Worm (Caenorhabditis elegans) whole organism, L4 larva: ENCODE data around the gene ZK742.6.
A peak's percentile ranks its signal among the peaks of the same experiment; 100 is the strongest.

Experiments used
- F10B5.3 ChIP-seq: sonication (generic microtip); optimal IDR thresholded peaks from 2 replicates; lab custom pipeline; 2016; ENCODE audit warnings: mild to moderate bottlenecking, missing genetic modification characterization, missing compliant biosample characterization
- F26F4.8 ChIP-seq: fragments of 200-800 bp; sonication (Bioruptor generic); conservative IDR thresholded peaks from 2 replicates; pipeline ENCODE4 v1.3.6; 2022; ENCODE audit warnings: missing genetic modification characterization, missing compliant biosample characterization
- F49E8.2 ChIP-seq: sonication (generic microtip); optimal IDR thresholded peaks from 2 replicates; lab custom pipeline; 2016; ENCODE audit warnings: missing compliant biosample characterization, mild to moderate bottlenecking, missing genetic modification characterization, borderline replicate concordance
- T20F7.1 ChIP-seq: fragments of 200-800 bp; sonication (Bioruptor generic); optimal IDR thresholded peaks from 2 replicates; lab custom pipeline; 2018; ENCODE audit warnings: mild to moderate bottlenecking, missing genetic modification characterization, missing compliant biosample characterization
- Y105C5A.15 ChIP-seq: fragments of 200-800 bp; sonication (Bioruptor generic); IDR thresholded peaks from 2 replicates; pipeline ENCODE4 v1.3.6; 2022; ENCODE audit warnings: missing genetic modification characterization, missing compliant biosample characterization
- aha-1 ChIP-seq: fragments of 150-350 bp; peaks from one replicate; lab custom pipeline; 2014; ENCODE audit warnings: missing biosample characterization, missing genetic modification characterization
- aly-2 ChIP-seq: sonication (generic microtip); optimal IDR thresholded peaks from 2 replicates; lab custom pipeline; 2018; ENCODE audit warnings: missing biosample characterization, missing genetic modification characterization
- ama-1 ChIP-seq: fragments of 150-350 bp; optimal IDR thresholded peaks from 2 replicates; lab custom pipeline; 2014; ENCODE audit warnings: inconsistent platforms, mixed read lengths
- attf-4 ChIP-seq: sonication (generic microtip); optimal IDR thresholded peaks from 3 replicates; lab custom pipeline; 2017; ENCODE audit warnings: missing biosample characterization, missing genetic modification characterization
- ceh-28 ChIP-seq: fragments of 150-350 bp; optimal IDR thresholded peaks from 2 replicates; lab custom pipeline; 2014; ENCODE audit warnings: missing biosample characterization, missing genetic modification reagents, missing genetic modification characterization
- ceh-44 ChIP-seq: fragments of 200-800 bp; sonication (Bioruptor generic); IDR thresholded peaks from 2 replicates; pipeline ENCODE4 v1.3.6; 2022; ENCODE audit warnings: missing genetic modification reagents, missing genetic modification characterization, missing compliant biosample characterization
- ceh-62 ChIP-seq: sonication (generic microtip); optimal IDR thresholded peaks from 2 replicates; lab custom pipeline; 2017; ENCODE audit warnings: missing biosample characterization, missing genetic modification characterization
- ceh-82 ChIP-seq: sonication (generic microtip); optimal IDR thresholded peaks from 2 replicates; lab custom pipeline; 2017; ENCODE audit warnings: missing biosample characterization, missing genetic modification characterization
- daf-16 ChIP-seq, 3 experiments: sonication (generic microtip); optimal IDR thresholded peaks; 2 replicates each; lab custom pipeline; 2016 to 2017; ENCODE audit warnings: missing genetic modification characterization in 3 of 3, missing genetic modification reagents in 3 of 3, mild to moderate bottlenecking in 2 of 3, missing compliant biosample characterization in 2 of 3, missing biosample characterization in 1 of 3, moderate library complexity in 1 of 3
- daf-19 ChIP-seq: fragments of 200-800 bp; sonication (Bioruptor generic); conservative IDR thresholded peaks from 2 replicates; pipeline ENCODE4 v1.3.6; 2022; ENCODE audit warnings: missing genetic modification characterization, missing compliant biosample characterization
- daf-8 ChIP-seq: fragments of 200-800 bp; sonication (Bioruptor generic); IDR thresholded peaks from 2 replicates; pipeline ENCODE4 v1.3.6; 2022; ENCODE audit warnings: missing genetic modification characterization, missing compliant biosample characterization
- dmd-6 ChIP-seq: fragments of 200-800 bp; sonication (Bioruptor generic); IDR thresholded peaks from 2 replicates; pipeline ENCODE4 v1.3.6; 2022; ENCODE audit warnings: missing genetic modification reagents, missing genetic modification characterization, missing compliant biosample characterization
- dmd-8 ChIP-seq: fragments of 200-800 bp; sonication (Bioruptor generic); IDR thresholded peaks from 2 replicates; pipeline ENCODE4 v1.3.6; 2022; ENCODE audit warnings: missing genetic modification characterization, missing compliant biosample characterization
- egl-27 ChIP-seq: sonication (generic microtip); optimal IDR thresholded peaks from 3 replicates; lab custom pipeline; 2017; ENCODE audit warnings: missing biosample characterization, missing genetic modification reagents, missing genetic modification characterization
- hlh-11 ChIP-seq: fragments of 200-800 bp; sonication (Bioruptor generic); optimal IDR thresholded peaks from 2 replicates; lab custom pipeline; 2018; ENCODE audit warnings: mild to moderate bottlenecking, missing genetic modification characterization, missing compliant biosample characterization
- hmg-1.1 ChIP-seq: fragments of 200-800 bp; sonication (Bioruptor generic); IDR thresholded peaks from 2 replicates; pipeline ENCODE4 v1.3.6; 2022; ENCODE audit warnings: missing genetic modification reagents, missing genetic modification characterization, missing compliant biosample characterization
- lin-1 ChIP-seq: fragments of 200-800 bp; sonication (Bioruptor generic); IDR thresholded peaks from 2 replicates; pipeline ENCODE4 v1.3.6; 2022; ENCODE audit warnings: missing genetic modification reagents, missing genetic modification characterization, missing compliant biosample characterization
- lin-15B ChIP-seq: fragments of 150-350 bp; sonication (generic microtip); optimal IDR thresholded peaks from 3 replicates; lab custom pipeline; 2014; ENCODE audit warnings: missing biosample characterization, missing genetic modification characterization
- lin-38 ChIP-seq: fragments of 200-800 bp; sonication (Bioruptor generic); IDR thresholded peaks from 2 replicates; pipeline ENCODE4 v1.3.6; 2022; ENCODE audit warnings: missing genetic modification reagents, missing genetic modification characterization, missing compliant biosample characterization
- lir-3 ChIP-seq: sonication (generic microtip); optimal IDR thresholded peaks from 2 replicates; lab custom pipeline; 2016; ENCODE audit warnings: mild to moderate bottlenecking, missing genetic modification characterization, missing compliant biosample characterization
- lsy-2 ChIP-seq, 2 experiments: fragments of 150-350 bp in 1 of 2; sonication (generic microtip) in 1 of 2; optimal IDR thresholded peaks; 2 replicates each; lab custom pipeline; 2014 to 2017; ENCODE audit warnings: missing biosample characterization in 2 of 2, missing genetic modification characterization in 2 of 2
- mdl-1 ChIP-seq, 2 experiments: fragments of 150-350 bp in 1 of 2; sonication (generic microtip) in 1 of 2; optimal IDR thresholded peaks; 2 replicates each; lab custom pipeline; 2014 to 2017; ENCODE audit warnings: missing biosample characterization in 2 of 2, missing genetic modification characterization in 2 of 2
- mdt-29 ChIP-seq: fragments of 200-800 bp; sonication (Bioruptor generic); IDR thresholded peaks from 2 replicates; pipeline ENCODE4 v1.3.6; 2022; ENCODE audit warnings: missing genetic modification reagents, missing genetic modification characterization, missing compliant biosample characterization
- mes-2 ChIP-seq: sonication (generic microtip); optimal IDR thresholded peaks from 2 replicates; lab custom pipeline; 2016; ENCODE audit warnings: missing genotype, mild to moderate bottlenecking, missing genetic modification characterization, missing compliant biosample characterization; ENCODE audit not compliant: poor library complexity, severe bottlenecking
- mxl-3 ChIP-seq: fragments of 200-800 bp; sonication (Bioruptor generic); optimal IDR thresholded peaks from 2 replicates; lab custom pipeline; 2018; ENCODE audit warnings: mild to moderate bottlenecking, missing genetic modification characterization, missing compliant biosample characterization
- nhr-237 ChIP-seq: sonication (generic microtip); optimal IDR thresholded peaks from 2 replicates; lab custom pipeline; 2017; ENCODE audit warnings: missing biosample characterization, missing genetic modification characterization
- nhr-41 ChIP-seq: fragments of 200-800 bp; sonication (Bioruptor generic); IDR thresholded peaks from 2 replicates; pipeline ENCODE4 v1.3.6; 2022; ENCODE audit warnings: missing genetic modification reagents, missing genetic modification characterization, missing compliant biosample characterization
- nhr-6 ChIP-seq: fragments of 150-350 bp; optimal IDR thresholded peaks from 2 replicates; lab custom pipeline; 2014; ENCODE audit warnings: missing biosample characterization, missing genetic modification characterization
- nhr-76 ChIP-seq: fragments of 150-350 bp; optimal IDR thresholded peaks from 2 replicates; lab custom pipeline; 2014; ENCODE audit warnings: missing biosample characterization, missing genetic modification characterization
- nhr-77 ChIP-seq: fragments of 150-350 bp; optimal IDR thresholded peaks from 2 replicates; lab custom pipeline; 2014; ENCODE audit warnings: missing biosample characterization, missing genetic modification characterization
- pha-4 ChIP-seq, 2 experiments: fragments of 150-350 bp in 1 of 2; fragments of 200-800 bp in 1 of 2; sonication (Bioruptor generic) in 1 of 2; IDR thresholded peaks in 1 of 2; optimal IDR thresholded peaks in 1 of 2; 2 replicates each; pipeline versions ENCODE4 v1.3.6 to Lab custom; 2014 to 2022; ENCODE audit warnings: missing genetic modification characterization in 2 of 2, missing genetic modification reagents in 2 of 2, missing biosample characterization in 1 of 2, missing compliant biosample characterization in 1 of 2
- php-3 ChIP-seq: fragments of 200-800 bp; sonication (Bioruptor generic); IDR thresholded peaks from 2 replicates; pipeline ENCODE4 v1.3.6; 2022; ENCODE audit warnings: missing genetic modification reagents, missing genetic modification characterization, missing compliant biosample characterization
- rbr-2 ChIP-seq: sonication (generic microtip); optimal IDR thresholded peaks from 2 replicates; lab custom pipeline; 2016; ENCODE audit warnings: missing genotype, missing genetic modification characterization, missing compliant biosample characterization
- saeg-2 ChIP-seq: fragments of 200-800 bp; sonication (Bioruptor generic); IDR thresholded peaks from 2 replicates; pipeline ENCODE4 v1.3.6; 2022; ENCODE audit warnings: missing genetic modification reagents, missing genetic modification characterization, missing compliant biosample characterization
- snpc-1.2 ChIP-seq: fragments of 200-800 bp; sonication (Bioruptor generic); IDR thresholded peaks from 2 replicates; pipeline ENCODE4 v1.3.6; 2022; ENCODE audit warnings: missing genetic modification reagents, missing genetic modification characterization, missing compliant biosample characterization
- snpc-4 ChIP-seq: fragments of 150-350 bp; optimal IDR thresholded peaks from 2 replicates; lab custom pipeline; 2014; ENCODE audit warnings: missing biosample characterization, missing genetic modification characterization
- unc-39 ChIP-seq: sonication (generic microtip); optimal IDR thresholded peaks from 2 replicates; lab custom pipeline; 2017; ENCODE audit warnings: missing biosample characterization, missing genetic modification characterization
- vab-7 ChIP-seq: fragments of 200-800 bp; sonication (Bioruptor generic); IDR thresholded peaks from 2 replicates; pipeline ENCODE4 v1.3.6; 2022; ENCODE audit warnings: missing genetic modification reagents, missing genetic modification characterization, missing compliant biosample characterization
- ztf-11 ChIP-seq: fragments of 150-350 bp; optimal IDR thresholded peaks from 2 replicates; lab custom pipeline; 2014; ENCODE audit warnings: missing biosample characterization, missing genetic modification characterization
- ztf-7 ChIP-seq: fragments of 150-350 bp; optimal IDR thresholded peaks from 2 replicates; lab custom pipeline; 2014; ENCODE audit warnings: missing biosample characterization, missing genetic modification characterization

The ZK742.6 gene

DNA sequence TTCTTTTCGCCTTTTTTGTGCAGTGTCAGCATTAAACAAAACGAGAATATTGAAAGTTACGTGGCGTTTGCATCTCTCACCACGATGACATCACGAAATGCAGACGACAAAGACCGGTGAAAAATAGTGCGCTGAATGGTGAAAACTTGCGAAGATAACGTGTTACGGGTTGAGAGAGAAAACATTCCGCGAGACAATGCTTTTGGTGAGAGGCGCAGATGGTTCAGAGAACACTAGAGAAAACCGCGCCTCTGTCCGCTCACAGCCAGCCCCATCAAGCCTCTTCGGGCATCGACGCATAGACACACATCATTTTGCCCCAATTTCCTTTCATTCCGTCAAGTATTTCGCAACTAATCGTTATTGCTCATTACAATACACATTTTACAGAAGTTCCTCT, 39.9 kb upstream of the ZK742.6 start, which contains the start of the genes C37C3.9 and C37C3.18 (continued):
- no peak for TF ChIP-seq egl-27 (tag; lab: Kevin White, UChicago)
- TF ChIP-seq ceh-82 (tag; lab: Kevin White, UChicago) = no peak
- TF ChIP-seq F10B5.3 = no peak

- 0 out of 2 replicates have a peak, but pooled peaks have one; percentile 34 for TF ChIP-seq hmg-1.1 (GFP tag; lab: Robert Waterston, UW)
- TF ChIP-seq daf-16 (GFP tag; optimal IDR thresholded peaks at IDR 0.05; lab: Kevin White, UChicago) = no peak
- peak; percentile 25 for TF ChIP-seq daf-16 (tag; optimal IDR thresholded peaks at IDR 0.05; lab: Kevin White, UChicago)
- no peak for TF ChIP-seq nhr-76
- TF ChIP-seq lsy-2 (tag; optimal IDR thresholded peaks at IDR 0.05; lab: Kevin White, UChicago) = peak in 1 of 2 experiments; percentile 27
- peak; percentile 52 for TF ChIP-seq nhr-6
- TF ChIP-seq Y105C5A.15 (GFP tag; lab: Robert Waterston, UW) = no peak
- TF ChIP-seq mes-2 = peak; percentile 24
- 0 out of 2 replicates have a peak, but pooled peaks have one; percentile 22 for TF ChIP-seq lin-38 (GFP tag; lab: Robert Waterston, UW)
- TF ChIP-seq saeg-2 (GFP tag; lab: Robert Waterston, UW) = no peak
- no peak for TF ChIP-seq nhr-77 (tag; lab: Kevin White, UChicago)
Measured at ce11 chrV:7853900-7854299, 39.2 kb upstream of the ZK742.6 start.

DNA sequence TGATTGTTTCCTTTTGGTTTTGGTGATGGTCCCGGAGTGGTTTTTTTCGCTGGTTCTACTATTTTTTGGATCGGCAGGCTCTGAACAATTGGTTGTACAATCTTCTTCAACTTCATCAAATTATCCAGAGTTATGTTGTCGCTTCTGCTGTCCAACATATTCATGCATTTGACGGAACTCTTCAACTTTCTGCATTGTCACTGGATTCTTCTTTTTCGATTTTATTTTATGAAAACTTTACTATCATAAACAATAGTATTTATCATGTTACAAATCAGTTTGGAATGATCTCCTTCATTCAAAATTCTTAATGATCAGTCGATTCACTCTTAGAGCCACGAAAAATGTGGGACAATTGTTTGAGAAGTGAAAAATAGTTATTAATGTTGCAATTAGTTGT, 37.3 kb upstream of the ZK742.6 start:
- TF ChIP-seq lin-38 (GFP tag; lab: Robert Waterston, UW) = peak; percentile 36; the same call in 1 of the 2 replicates
- peak; percentile 84 for TF ChIP-seq aha-1
- TF ChIP-seq ceh-62 (tag; lab: Kevin White, UChicago) = no peak
- peak; percentile 9 for TF ChIP-seq F49E8.2 (tag; lab: Kevin White, UChicago)

ce11 chrV:7848251-7848650, 33.5 kb upstream of the ZK742.6 start:
- TF ChIP-seq daf-19 (GFP tag; lab: Robert Waterston, UW) = no peak
- TF ChIP-seq daf-8 = no peak
- TF ChIP-seq lir-3 (tag; lab: Kevin White, UChicago) = no peak
- TF ChIP-seq rbr-2 (tag; lab: Kevin White, UChicago) = no peak
- TF ChIP-seq vab-7 = no peak
- TF ChIP-seq lin-1 (GFP tag; lab: Robert Waterston, UW) = no peak
- TF ChIP-seq ceh-44 (GFP tag; lab: Robert Waterston, UW) = no peak
- TF ChIP-seq egl-27 (tag; lab: Kevin White, UChicago) = no peak
- TF ChIP-seq unc-39 (tag; lab: Kevin White, UChicago) = no peak
- no peak for TF ChIP-seq ztf-11 (tag; lab: Kevin White, UChicago)
- no peak for TF ChIP-seq nhr-41 (GFP tag; lab: Robert Waterston, UW)
- TF ChIP-seq T20F7.1 = no peak
- TF ChIP-seq F26F4.8 (GFP tag; lab: Robert Waterston, UW) = no peak
- TF ChIP-seq nhr-77 (tag; lab: Kevin White, UChicago) = peak; percentile 29
- peak; percentile 30 for TF ChIP-seq ztf-7 (tag; lab: Kevin White, UChicago)
- no peak for TF ChIP-seq snpc-4 (tag; lab: Kevin White, UChicago)
- no peak for TF ChIP-seq mdt-29 (GFP tag; lab: Robert Waterston, UW)
- TF ChIP-seq ama-1 = no peak
- TF ChIP-seq lin-38 (GFP tag; lab: Robert Waterston, UW) = no peak
- TF ChIP-seq ceh-82 (tag; lab: Kevin White, UChicago) = no peak
- peak; percentile 42 for TF ChIP-seq dmd-6 (GFP tag; lab: Robert Waterston, UW)
- TF ChIP-seq attf-4 (tag; lab: Kevin White, UChicago) = no peak
- TF ChIP-seq dmd-8 (GFP tag; lab: Robert Waterston, UW) = no peak
- TF ChIP-seq php-3 (GFP tag; lab: Robert Waterston, UW) = peak; percentile 54; the same call in 1 of the 2 replicates
- TF ChIP-seq lin-15B (tag; lab: Kevin White, UChicago) = no peak
- peak in 1 of 2 experiments; percentile 72 for TF ChIP-seq mdl-1 (tag; optimal IDR thresholded peaks at IDR 0.05; lab: Kevin White, UChicago)
- TF ChIP-seq daf-16 (GFP tag; optimal IDR thresholded peaks at IDR 0.05; lab: Kevin White, UChicago) = no peak
- peak; percentile 32 for TF ChIP-seq daf-16 (tag; optimal IDR thresholded peaks at IDR 0.05; lab: Kevin White, UChicago)
- TF ChIP-seq aly-2 = no peak
- peak; percentile 74 for TF ChIP-seq mxl-3 (GFP tag; lab: Kevin White, UChicago)
- TF ChIP-seq saeg-2 (GFP tag; lab: Robert Waterston, UW) = no peak
- no peak for TF ChIP-seq pha-4 (GFP tag; IDR thresholded peaks at IDR 0.05; lab: Robert Waterston, UW)
- no peak for TF ChIP-seq pha-4 (tag; optimal IDR thresholded peaks at IDR 0.05; lab: Kevin White, UChicago)
- no peak for TF ChIP-seq ceh-28 (tag; lab: Kevin White, UChicago)
- TF ChIP-seq nhr-237 (tag; lab: Kevin White, UChicago) = no peak
- TF ChIP-seq hlh-11 (tag; lab: Kevin White, UChicago) = peak; percentile 86
- no peak for TF ChIP-seq snpc-1.2 (GFP tag; lab: Robert Waterston, UW)
